Worm (Caenorhabditis elegans) whole organism, young adult: Measurements from ENCODE around the gene C17A2.7.

Experiments used
- B0019.2 ChIP-seq: fragments of 200-800 bp; sonication (Bioruptor generic); conservative IDR thresholded peaks from 2 replicates; pipeline ENCODE4 v1.3.6; 2022; ENCODE audit warnings: missing genetic modification reagents, missing genetic modification characterization, missing compliant biosample characterization
- B0035.1 ChIP-seq: sonication (generic microtip); optimal IDR thresholded peaks from 2 replicates; lab custom pipeline; 2016; ENCODE audit warnings: missing genetic modification characterization, mild to moderate bottlenecking, missing compliant biosample characterization, missing genotype, missing genetic modification reagents
- B0261.1 ChIP-seq: sonication (generic microtip); optimal IDR thresholded peaks from 2 replicates; lab custom pipeline; 2016; ENCODE audit warnings: mild to moderate bottlenecking, missing genetic modification characterization, moderate library complexity, missing compliant biosample characterization
- B0336.3 ChIP-seq: fragments of 200-800 bp; sonication (Bioruptor generic); IDR thresholded peaks from 2 replicates; pipeline ENCODE4 v1.3.6; 2022; ENCODE audit warnings: missing genetic modification characterization, missing compliant biosample characterization
- D2030.7 ChIP-seq: fragments of 200-800 bp; sonication (Bioruptor generic); IDR thresholded peaks from 2 replicates; pipeline ENCODE4 v1.3.6; 2022; ENCODE audit warnings: missing genetic modification reagents, missing genetic modification characterization, missing compliant biosample characterization
- F10E7.11 ChIP-seq: sonication (generic microtip); optimal IDR thresholded peaks from 2 replicates; lab custom pipeline; 2017; ENCODE audit warnings: mild to moderate bottlenecking, missing genetic modification characterization, moderate library complexity, missing compliant biosample characterization
- F22D6.2 ChIP-seq: sonication (generic microtip); optimal IDR thresholded peaks from 2 replicates; lab custom pipeline; 2016; ENCODE audit warnings: mild to moderate bottlenecking, missing genetic modification characterization, missing compliant biosample characterization
- F23B12.7 ChIP-seq: sonication (generic microtip); optimal IDR thresholded peaks from 2 replicates; lab custom pipeline; 2017; ENCODE audit warnings: missing genetic modification characterization, mild to moderate bottlenecking, missing compliant biosample characterization, antibody characterized with exemption, moderate library complexity; ENCODE audit not compliant: insufficient read depth
- F49E8.2 ChIP-seq: sonication (generic microtip); optimal IDR thresholded peaks from 3 replicates; lab custom pipeline; 2017; ENCODE audit warnings: missing genetic modification characterization, mild to moderate bottlenecking, missing compliant biosample characterization, antibody characterized with exemption, moderate library complexity; ENCODE audit not compliant: insufficient read depth
- F57C9.4 ChIP-seq: sonication (generic microtip); optimal IDR thresholded peaks from 2 replicates; lab custom pipeline; 2017; ENCODE audit warnings: mild to moderate bottlenecking, missing genetic modification characterization, missing compliant biosample characterization
- ZK185.1 ChIP-seq: sonication (generic microtip); optimal IDR thresholded peaks from 2 replicates; lab custom pipeline; 2016; ENCODE audit warnings: mild to moderate bottlenecking, missing genetic modification characterization, missing compliant biosample characterization; ENCODE audit not compliant: poor library complexity, severe bottlenecking
- akir-1 ChIP-seq: fragments of 200-800 bp; sonication (Bioruptor generic); optimal IDR thresholded peaks from 2 replicates; lab custom pipeline; 2018; ENCODE audit warnings: mild to moderate bottlenecking, missing genetic modification characterization, moderate library complexity, missing compliant biosample characterization
- atf-7 ChIP-seq: sonication (generic microtip); optimal IDR thresholded peaks from 2 replicates; lab custom pipeline; 2017; ENCODE audit warnings: mild to moderate bottlenecking, missing genetic modification characterization, missing compliant biosample characterization
- athp-1 ChIP-seq: sonication (generic microtip); optimal IDR thresholded peaks from 2 replicates; lab custom pipeline; 2017; ENCODE audit warnings: mild to moderate bottlenecking, missing genetic modification characterization, missing compliant biosample characterization
- bed-1 ChIP-seq: fragments of 200-800 bp; sonication (Bioruptor generic); IDR thresholded peaks from 2 replicates; pipeline ENCODE4 v1.3.6; 2022; ENCODE audit warnings: missing genetic modification reagents, missing genetic modification characterization, missing compliant biosample characterization
- ceh-100 ChIP-seq: fragments of 200-800 bp; sonication (Bioruptor generic); IDR thresholded peaks from 2 replicates; pipeline ENCODE4 v1.3.6; 2022; ENCODE audit warnings: missing genetic modification reagents, missing genetic modification characterization, missing compliant biosample characterization
- ceh-40 ChIP-seq: fragments of 200-800 bp; sonication (Bioruptor generic); IDR thresholded peaks from 2 replicates; pipeline ENCODE4 v1.3.6; 2022; ENCODE audit warnings: missing genetic modification characterization, missing compliant biosample characterization
- ceh-58 ChIP-seq: fragments of 200-800 bp; sonication (Bioruptor generic); IDR thresholded peaks from 2 replicates; pipeline ENCODE4 v1.3.6; 2022; ENCODE audit warnings: missing genetic modification characterization, missing compliant biosample characterization
- ceh-79 ChIP-seq: sonication (generic microtip); optimal IDR thresholded peaks from 2 replicates; lab custom pipeline; 2017; ENCODE audit warnings: mild to moderate bottlenecking, missing genetic modification characterization, missing compliant biosample characterization
- die-1 ChIP-seq: sonication (generic microtip); optimal IDR thresholded peaks from 2 replicates; lab custom pipeline; 2016; ENCODE audit warnings: missing genotype, mild to moderate bottlenecking, missing genetic modification characterization, missing compliant biosample characterization
- dpff-1 ChIP-seq: sonication (generic microtip); optimal IDR thresholded peaks from 2 replicates; lab custom pipeline; 2017; ENCODE audit warnings: mild to moderate bottlenecking, missing genetic modification characterization, missing compliant biosample characterization
- ekl-4 ChIP-seq: fragments of 200-800 bp; sonication (Bioruptor generic); IDR thresholded peaks from 2 replicates; pipeline ENCODE4 v1.3.6; 2022; ENCODE audit warnings: missing genetic modification reagents, missing genetic modification characterization, missing compliant biosample characterization
- gei-17 ChIP-seq: fragments of 200-800 bp; sonication (Bioruptor generic); optimal IDR thresholded peaks from 2 replicates; lab custom pipeline; 2018; ENCODE audit warnings: mild to moderate bottlenecking, missing genetic modification characterization, missing compliant biosample characterization
- lin-40 ChIP-seq: sonication (generic microtip); optimal IDR thresholded peaks from 2 replicates; lab custom pipeline; 2016; ENCODE audit warnings: missing genetic modification characterization, mild to moderate bottlenecking, missing compliant biosample characterization, missing genotype, missing genetic modification reagents
- lsy-27 ChIP-seq: sonication (generic microtip); optimal IDR thresholded peaks from 2 replicates; lab custom pipeline; 2017; ENCODE audit warnings: missing genetic modification characterization, mild to moderate bottlenecking, missing compliant biosample characterization, antibody characterized with exemption, missing genotype, borderline replicate concordance; ENCODE audit not compliant: insufficient read depth
- madf-10 ChIP-seq: sonication (generic microtip); optimal IDR thresholded peaks from 2 replicates; lab custom pipeline; 2016; ENCODE audit warnings: mild to moderate bottlenecking, missing genetic modification characterization, missing compliant biosample characterization
- madf-8 ChIP-seq: fragments of 200-800 bp; sonication (Bioruptor generic); conservative IDR thresholded peaks from 2 replicates; pipeline ENCODE4 v1.3.6; 2022; ENCODE audit warnings: missing genetic modification reagents, missing genetic modification characterization, missing compliant biosample characterization
- mcd-1 ChIP-seq: fragments of 200-800 bp; sonication (Bioruptor generic); IDR thresholded peaks from 2 replicates; pipeline ENCODE4 v1.3.6; 2022; ENCODE audit warnings: missing genetic modification reagents, missing genetic modification characterization, missing compliant biosample characterization
- mel-28 ChIP-seq: sonication (generic microtip); optimal IDR thresholded peaks from 2 replicates; lab custom pipeline; 2016; ENCODE audit warnings: borderline replicate concordance, mild to moderate bottlenecking, missing genetic modification characterization, missing compliant biosample characterization
- mes-4 ChIP-seq: sonication (generic microtip); optimal IDR thresholded peaks from 2 replicates; lab custom pipeline; 2016; ENCODE audit warnings: missing genotype, missing genetic modification characterization, missing compliant biosample characterization
- nfya-1 ChIP-seq: sonication (generic microtip); optimal IDR thresholded peaks from 2 replicates; lab custom pipeline; 2017; ENCODE audit warnings: antibody characterized with exemption, missing compliant biosample characterization, missing genetic modification characterization, borderline replicate concordance; ENCODE audit not compliant: insufficient read depth
- nfyb-1 ChIP-seq: fragments of 200-800 bp; sonication (Bioruptor generic); IDR thresholded peaks from 2 replicates; pipeline ENCODE4 v1.3.6; 2022; ENCODE audit warnings: missing genetic modification reagents, missing genetic modification characterization, missing compliant biosample characterization
- nhr-179 ChIP-seq: sonication (generic microtip); optimal IDR thresholded peaks from 2 replicates; lab custom pipeline; 2016; ENCODE audit warnings: mild to moderate bottlenecking, missing genetic modification characterization, missing compliant biosample characterization
- nhr-80 ChIP-seq: sonication (generic microtip); optimal IDR thresholded peaks from 2 replicates; lab custom pipeline; 2016; ENCODE audit warnings: missing genetic modification characterization, missing compliant biosample characterization
- pbrm-1 ChIP-seq: fragments of 200-800 bp; sonication (Bioruptor generic); IDR thresholded peaks from 2 replicates; pipeline ENCODE4 v1.3.6; 2022; ENCODE audit warnings: missing genetic modification reagents, missing genetic modification characterization, missing compliant biosample characterization
- rec-8 ChIP-seq, 2 experiments: sonication (generic microtip); optimal IDR thresholded peaks; 2 replicates each; lab custom pipeline; 2016; ENCODE audit warnings: mild to moderate bottlenecking in 2 of 2, missing genetic modification characterization in 2 of 2, missing genetic modification reagents in 2 of 2, missing genotype in 2 of 2, missing biosample characterization in 1 of 2, missing compliant biosample characterization in 1 of 2, moderate library complexity in 1 of 2
- sdz-38 ChIP-seq: sonication (generic microtip); optimal IDR thresholded peaks from 2 replicates; lab custom pipeline; 2016; ENCODE audit warnings: missing genotype, missing genetic modification characterization, missing compliant biosample characterization
- tbp1 ChIP-seq: fragments of 200-800 bp; sonication (Bioruptor generic); optimal IDR thresholded peaks from 2 replicates; lab custom pipeline; 2018; ENCODE audit warnings: mild to moderate bottlenecking, missing genetic modification characterization, missing compliant biosample characterization
- tbx-9 ChIP-seq: sonication (generic microtip); optimal IDR thresholded peaks from 2 replicates; lab custom pipeline; 2016; ENCODE audit warnings: borderline replicate concordance, missing genetic modification characterization, inconsistent platforms, missing compliant biosample characterization
- unc-130 ChIP-seq: sonication (generic microtip); optimal IDR thresholded peaks from 2 replicates; lab custom pipeline; 2016; ENCODE audit warnings: missing genetic modification reagents, missing genetic modification characterization, missing compliant biosample characterization
- zfh-2 ChIP-seq: fragments of 200-800 bp; sonication (Bioruptor generic); conservative IDR thresholded peaks from 2 replicates; pipeline ENCODE4 v1.3.6; 2022; ENCODE audit warnings: missing genetic modification reagents, missing genetic modification characterization, missing compliant biosample characterization
- zim-3 ChIP-seq: sonication (generic microtip); optimal IDR thresholded peaks from 2 replicates; lab custom pipeline; 2017; ENCODE audit warnings: mild to moderate bottlenecking, missing genetic modification characterization, moderate library complexity, missing compliant biosample characterization
- ztf-22 ChIP-seq: fragments of 200-800 bp; sonication (Bioruptor generic); optimal IDR thresholded peaks from 2 replicates; lab custom pipeline; 2018; ENCODE audit warnings: mild to moderate bottlenecking, missing genetic modification characterization, moderate library complexity, missing compliant biosample characterization

The C17A2.7 gene

ce11 chrII:3839562-3839961 is 3.6 kb downstream of the C17A2.7 start, which contains the start of gene C17A2.4:
C17A2.4 (plus strand) TSS chrII:3839862.
- TF ChIP-seq nfyb-1 = no peak
- no peak for TF ChIP-seq madf-8 (GFP tag; lab: Robert Waterston, UW)
- no peak for TF ChIP-seq die-1
- TF ChIP-seq akir-1 (GFP tag; lab: Kevin White, UChicago) = no peak
- no peak for TF ChIP-seq B0035.1 (tag; lab: Kevin White, UChicago)
- no peak for TF ChIP-seq ceh-100 (GFP tag; lab: Robert Waterston, UW)
- TF ChIP-seq ekl-4 (GFP tag; lab: Robert Waterston, UW) = no peak
- no peak for TF ChIP-seq mes-4 (tag; lab: Kevin White, UChicago)
- TF ChIP-seq ceh-79 (tag; lab: Kevin White, UChicago) = no peak
- TF ChIP-seq unc-130 (GFP tag; lab: Kevin White, UChicago) = no peak
- no peak for TF ChIP-seq F22D6.2 (tag; lab: Kevin White, UChicago)
- TF ChIP-seq F49E8.2 (tag; lab: Kevin White, UChicago) = no peak
- TF ChIP-seq mcd-1 (GFP tag; lab: Robert Waterston, UW) = no peak
- no peak for TF ChIP-seq nfya-1 (tag; lab: Kevin White, UChicago)
- no peak for TF ChIP-seq F10E7.11 (tag; lab: Kevin White, UChicago)
- no peak for TF ChIP-seq atf-7 (tag; lab: Kevin White, UChicago)
- TF ChIP-seq mel-28 (tag; lab: Kevin White, UChicago) = no peak
- TF ChIP-seq tbp1 (GFP tag; lab: Kevin White, UChicago) = no peak

ce11 chrII:3835915-3836314 is 7.3 kb downstream of the C17A2.7 start, which contains the start of gene oac-4:
oac-4 (minus strand) TSS chrII:3836015.
- TF ChIP-seq tbx-9 (tag; lab: Kevin White, UChicago) (no peak), die-1 (no peak), athp-1 (tag; lab: Kevin White, UChicago) (no peak), ZK185.1 (tag; lab: Kevin White, UChicago) (no peak), nhr-179 (no peak), madf-10 (tag; lab: Kevin White, UChicago) (no peak), unc-130 (GFP tag; lab: Kevin White, UChicago) (no peak), pbrm-1 (no peak), B0019.2 (no peak), lsy-27 (tag; lab: Kevin White, UChicago) (no peak), F57C9.4 (tag; lab: Kevin White, UChicago) (no peak), dpff-1 (tag; lab: Kevin White, UChicago) (no peak), ztf-22 (GFP tag; lab: Kevin White, UChicago) (no peak), lin-40 (tag; lab: Kevin White, UChicago) (no peak), ceh-58 (GFP tag; lab: Robert Waterston, UW) (no peak), zfh-2 (no peak), rec-8 (tag; optimal IDR thresholded peaks at IDR 0.05; lab: Kevin White, UChicago) (no peak)
- TF ChIP-seq, all 124 proteins: peak for 0

DNA sequence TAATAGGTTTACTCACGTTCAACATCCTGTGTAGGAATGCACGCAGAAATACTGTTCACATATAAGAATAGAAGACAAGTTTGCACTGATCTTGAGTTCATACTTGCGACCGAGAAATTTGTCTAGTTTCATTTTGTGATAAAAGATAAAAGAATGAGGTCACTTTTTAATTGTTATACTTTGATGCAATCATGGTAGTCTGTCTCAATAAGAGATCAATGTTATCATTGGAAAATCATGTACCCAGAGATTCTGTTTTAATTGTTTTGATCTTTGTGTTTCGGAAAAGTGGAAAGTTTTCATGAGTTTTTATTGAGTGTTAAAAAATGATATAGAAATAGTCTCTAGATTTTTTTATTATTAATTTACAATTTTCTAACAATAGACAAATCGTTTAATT is 10.8 kb downstream of the C17A2.7 start, which contains the start of gene F54D10.9:
F54D10.9 (minus strand) TSS at position 101 of the 400 bp plus-strand sequence.
- TF ChIP-seq gei-17 (GFP tag; lab: Kevin White, UChicago) (no peak), tbp1 (GFP tag; lab: Kevin White, UChicago) (no peak), B0261.1 (tag; lab: Kevin White, UChicago) (no peak), B0035.1 (tag; lab: Kevin White, UChicago) (no peak), madf-8 (GFP tag; lab: Robert Waterston, UW) (no peak), ceh-40 (GFP tag; lab: Robert Waterston, UW) (no peak), akir-1 (GFP tag; lab: Kevin White, UChicago) (no peak), zim-3 (no peak), mes-4 (tag; lab: Kevin White, UChicago) (no peak), sdz-38 (tag; lab: Kevin White, UChicago) (no peak), die-1 (no peak), B0336.3 (no peak), F23B12.7 (tag; lab: Kevin White, UChicago) (no peak), bed-1 (GFP tag; lab: Robert Waterston, UW) (no peak), D2030.7 (no peak), ceh-58 (GFP tag; lab: Robert Waterston, UW) (no peak), ZK185.1 (tag; lab: Kevin White, UChicago) (no peak), nhr-80 (tag; lab: Kevin White, UChicago) (no peak)
